Worm (Caenorhabditis elegans) whole organism, young adult: ENCODE measurements around the gene R11H6.4.
A peak's percentile ranks its signal among the peaks of the same experiment; 100 is the strongest.

ENCODE experiments used
- B0035.1 ChIP-seq: sonication (generic microtip); optimal IDR thresholded peaks from 2 replicates; lab custom pipeline; 2016; ENCODE audit warnings: missing genetic modification characterization, mild to moderate bottlenecking, missing compliant biosample characterization, missing genotype, missing genetic modification reagents
- F33H1.4 ChIP-seq: fragments of 200-800 bp; sonication (Bioruptor generic); IDR thresholded peaks from 2 replicates; pipeline ENCODE4 v1.3.6; 2022; ENCODE audit warnings: missing genetic modification reagents, missing genetic modification characterization, missing compliant biosample characterization
- F49E8.2 ChIP-seq: sonication (generic microtip); optimal IDR thresholded peaks from 3 replicates; lab custom pipeline; 2017; ENCODE audit warnings: missing genetic modification characterization, mild to moderate bottlenecking, missing compliant biosample characterization, antibody characterized with exemption, moderate library complexity; ENCODE audit not compliant: insufficient read depth
- T26A5.8 ChIP-seq: sonication (generic microtip); optimal IDR thresholded peaks from 2 replicates; lab custom pipeline; 2016; ENCODE audit warnings: missing genetic modification characterization, missing compliant biosample characterization
- Y53F4B.3 ChIP-seq: fragments of 200-800 bp; sonication (Bioruptor generic); IDR thresholded peaks from 2 replicates; pipeline ENCODE4 v1.3.6; 2022; ENCODE audit warnings: missing genetic modification reagents, missing genetic modification characterization, missing compliant biosample characterization
- Y79H2A.3 ChIP-seq: fragments of 200-800 bp; sonication (Bioruptor generic); conservative IDR thresholded peaks from 2 replicates; pipeline ENCODE4 v1.3.6; 2022; ENCODE audit warnings: missing genetic modification reagents, missing genetic modification characterization, missing compliant biosample characterization
- Y95B8A.8 ChIP-seq: fragments of 200-800 bp; sonication (Bioruptor generic); IDR thresholded peaks from 2 replicates; pipeline ENCODE4 v1.3.6; 2022; ENCODE audit warnings: missing genetic modification reagents, missing genetic modification characterization, missing compliant biosample characterization
- aptf-2 ChIP-seq: fragments of 200-800 bp; sonication (Bioruptor generic); conservative IDR thresholded peaks from 2 replicates; pipeline ENCODE4 v1.3.6; 2022; ENCODE audit warnings: missing genetic modification reagents, missing genetic modification characterization, missing compliant biosample characterization
- aptf-3 ChIP-seq: fragments of 200-800 bp; sonication (Bioruptor generic); IDR thresholded peaks from 2 replicates; pipeline ENCODE4 v1.3.6; 2022; ENCODE audit warnings: missing genetic modification characterization, missing compliant biosample characterization
- athp-1 ChIP-seq: sonication (generic microtip); optimal IDR thresholded peaks from 2 replicates; lab custom pipeline; 2017; ENCODE audit warnings: mild to moderate bottlenecking, missing genetic modification characterization, missing compliant biosample characterization
- attf-6 ChIP-seq: fragments of 200-800 bp; sonication (Bioruptor generic); IDR thresholded peaks from 2 replicates; pipeline ENCODE4 v1.3.6; 2022; ENCODE audit warnings: missing genetic modification reagents, missing genetic modification characterization, missing compliant biosample characterization
- bed-2 ChIP-seq: fragments of 200-800 bp; sonication (Bioruptor generic); IDR thresholded peaks from 2 replicates; pipeline ENCODE4 v1.3.6; 2022; ENCODE audit warnings: missing genetic modification reagents, missing genetic modification characterization, missing compliant biosample characterization
- cebp-1 ChIP-seq, 2 experiments: fragments of 200-800 bp in 1 of 2; sonication (Bioruptor generic) in 1 of 2; sonication (generic microtip) in 1 of 2; IDR thresholded peaks in 1 of 2; optimal IDR thresholded peaks in 1 of 2; 2 replicates each; pipeline versions ENCODE4 v1.3.6 to Lab custom; 2017 to 2022; ENCODE audit warnings: missing compliant biosample characterization in 2 of 2, missing genetic modification characterization in 2 of 2, mild to moderate bottlenecking in 1 of 2, missing genetic modification reagents in 1 of 2, moderate library complexity in 1 of 2
- ceh-27 ChIP-seq: fragments of 200-800 bp; sonication (Bioruptor generic); optimal IDR thresholded peaks from 2 replicates; lab custom pipeline; 2018; ENCODE audit warnings: mild to moderate bottlenecking, missing genetic modification characterization, moderate library complexity, missing compliant biosample characterization
- ceh-40 ChIP-seq: fragments of 200-800 bp; sonication (Bioruptor generic); IDR thresholded peaks from 2 replicates; pipeline ENCODE4 v1.3.6; 2022; ENCODE audit warnings: missing genetic modification characterization, missing compliant biosample characterization
- ceh-79 ChIP-seq: sonication (generic microtip); optimal IDR thresholded peaks from 2 replicates; lab custom pipeline; 2017; ENCODE audit warnings: mild to moderate bottlenecking, missing genetic modification characterization, missing compliant biosample characterization
- efl-1 ChIP-seq: fragments of 150-350 bp; optimal IDR thresholded peaks from 2 replicates; lab custom pipeline; 2014; ENCODE audit warnings: missing biosample characterization, missing genetic modification reagents, missing genetic modification characterization
- hmg-1.2 ChIP-seq: fragments of 200-800 bp; sonication (Bioruptor generic); IDR thresholded peaks from 2 replicates; pipeline ENCODE4 v1.3.6; 2022; ENCODE audit warnings: missing genetic modification reagents, missing genetic modification characterization, missing compliant biosample characterization
- hmg-20 ChIP-seq: fragments of 200-800 bp; sonication (Bioruptor generic); IDR thresholded peaks from 2 replicates; pipeline ENCODE4 v1.3.6; 2022; ENCODE audit warnings: missing genetic modification reagents, missing genetic modification characterization, missing compliant biosample characterization
- hsf-1 ChIP-seq: fragments of 200-800 bp; sonication (Bioruptor generic); IDR thresholded peaks from 2 replicates; pipeline ENCODE4 v1.3.6; 2022; ENCODE audit warnings: missing genetic modification reagents, missing genetic modification characterization, missing compliant biosample characterization
- lag-1 ChIP-seq: fragments of 200-800 bp; sonication (Bioruptor generic); IDR thresholded peaks from 2 replicates; pipeline ENCODE4 v1.3.6; 2022; ENCODE audit warnings: missing genetic modification reagents, missing genetic modification characterization, missing compliant biosample characterization
- lir-1 ChIP-seq: fragments of 200-800 bp; sonication (Bioruptor generic); conservative IDR thresholded peaks from 2 replicates; pipeline ENCODE4 v1.3.6; 2022; ENCODE audit warnings: missing genetic modification reagents, missing genetic modification characterization, missing compliant biosample characterization
- lsl-1 ChIP-seq: fragments of 200-800 bp; sonication (Bioruptor generic); optimal IDR thresholded peaks from 2 replicates; lab custom pipeline; 2018; ENCODE audit warnings: mild to moderate bottlenecking, missing genetic modification characterization, moderate library complexity, missing compliant biosample characterization
- lsy-27 ChIP-seq: sonication (generic microtip); optimal IDR thresholded peaks from 2 replicates; lab custom pipeline; 2017; ENCODE audit warnings: missing genetic modification characterization, mild to moderate bottlenecking, missing compliant biosample characterization, antibody characterized with exemption, missing genotype, borderline replicate concordance; ENCODE audit not compliant: insufficient read depth
- madf-3 ChIP-seq: fragments of 200-800 bp; sonication (Bioruptor generic); IDR thresholded peaks from 2 replicates; pipeline ENCODE4 v1.3.6; 2022; ENCODE audit warnings: missing genetic modification reagents, missing genetic modification characterization, missing compliant biosample characterization
- madf-6 ChIP-seq: fragments of 200-800 bp; sonication (Bioruptor generic); IDR thresholded peaks from 2 replicates; pipeline ENCODE4 v1.3.6; 2022; ENCODE audit warnings: missing genetic modification reagents, missing genetic modification characterization, missing compliant biosample characterization
- madf-8 ChIP-seq: fragments of 200-800 bp; sonication (Bioruptor generic); conservative IDR thresholded peaks from 2 replicates; pipeline ENCODE4 v1.3.6; 2022; ENCODE audit warnings: missing genetic modification reagents, missing genetic modification characterization, missing compliant biosample characterization
- mcd-1 ChIP-seq: fragments of 200-800 bp; sonication (Bioruptor generic); IDR thresholded peaks from 2 replicates; pipeline ENCODE4 v1.3.6; 2022; ENCODE audit warnings: missing genetic modification reagents, missing genetic modification characterization, missing compliant biosample characterization
- nfya-1 ChIP-seq: sonication (generic microtip); optimal IDR thresholded peaks from 2 replicates; lab custom pipeline; 2017; ENCODE audit warnings: antibody characterized with exemption, missing compliant biosample characterization, missing genetic modification characterization, borderline replicate concordance; ENCODE audit not compliant: insufficient read depth
- nhr-179 ChIP-seq: sonication (generic microtip); optimal IDR thresholded peaks from 2 replicates; lab custom pipeline; 2016; ENCODE audit warnings: mild to moderate bottlenecking, missing genetic modification characterization, missing compliant biosample characterization
- nhr-80 ChIP-seq: sonication (generic microtip); optimal IDR thresholded peaks from 2 replicates; lab custom pipeline; 2016; ENCODE audit warnings: missing genetic modification characterization, missing compliant biosample characterization
- nhr-90 ChIP-seq: sonication (generic microtip); optimal IDR thresholded peaks from 2 replicates; lab custom pipeline; 2016; ENCODE audit warnings: missing genotype, mild to moderate bottlenecking, missing genetic modification characterization, missing compliant biosample characterization
- pbrm-1 ChIP-seq: fragments of 200-800 bp; sonication (Bioruptor generic); IDR thresholded peaks from 2 replicates; pipeline ENCODE4 v1.3.6; 2022; ENCODE audit warnings: missing genetic modification reagents, missing genetic modification characterization, missing compliant biosample characterization
- sdz-38 ChIP-seq: sonication (generic microtip); optimal IDR thresholded peaks from 2 replicates; lab custom pipeline; 2016; ENCODE audit warnings: missing genotype, missing genetic modification characterization, missing compliant biosample characterization
- sea-2 ChIP-seq: fragments of 200-800 bp; sonication (Bioruptor generic); IDR thresholded peaks from 2 replicates; pipeline ENCODE4 v1.3.6; 2022; ENCODE audit warnings: missing genetic modification characterization, missing compliant biosample characterization
- snpc-1.3 ChIP-seq: sonication (generic microtip); optimal IDR thresholded peaks from 2 replicates; lab custom pipeline; 2017; ENCODE audit warnings: missing genetic modification characterization, mild to moderate bottlenecking, missing compliant biosample characterization, antibody characterized with exemption, moderate library complexity, missing genotype, missing genetic modification reagents; ENCODE audit not compliant: insufficient read depth
- snpc-3.4 ChIP-seq: sonication (generic microtip); optimal IDR thresholded peaks from 2 replicates; lab custom pipeline; 2017; ENCODE audit warnings: missing genetic modification characterization, mild to moderate bottlenecking, missing compliant biosample characterization, antibody characterized with exemption, moderate library complexity, missing genotype, missing genetic modification reagents
- somi-1 ChIP-seq: fragments of 200-800 bp; sonication (Bioruptor generic); optimal IDR thresholded peaks from 2 replicates; lab custom pipeline; 2018; ENCODE audit warnings: mild to moderate bottlenecking, missing genetic modification characterization, missing compliant biosample characterization
- tbp1 ChIP-seq: fragments of 200-800 bp; sonication (Bioruptor generic); optimal IDR thresholded peaks from 2 replicates; lab custom pipeline; 2018; ENCODE audit warnings: mild to moderate bottlenecking, missing genetic modification characterization, missing compliant biosample characterization
- xnd-1 ChIP-seq: sonication (generic microtip); optimal IDR thresholded peaks from 2 replicates; lab custom pipeline; 2016; ENCODE audit warnings: missing genotype, missing genetic modification reagents, missing genetic modification characterization, missing compliant biosample characterization
- ztf-26 ChIP-seq: sonication (generic microtip); optimal IDR thresholded peaks from 2 replicates; lab custom pipeline; 2017; ENCODE audit warnings: missing genetic modification characterization, missing compliant biosample characterization

Gene R11H6.4

DNA sequence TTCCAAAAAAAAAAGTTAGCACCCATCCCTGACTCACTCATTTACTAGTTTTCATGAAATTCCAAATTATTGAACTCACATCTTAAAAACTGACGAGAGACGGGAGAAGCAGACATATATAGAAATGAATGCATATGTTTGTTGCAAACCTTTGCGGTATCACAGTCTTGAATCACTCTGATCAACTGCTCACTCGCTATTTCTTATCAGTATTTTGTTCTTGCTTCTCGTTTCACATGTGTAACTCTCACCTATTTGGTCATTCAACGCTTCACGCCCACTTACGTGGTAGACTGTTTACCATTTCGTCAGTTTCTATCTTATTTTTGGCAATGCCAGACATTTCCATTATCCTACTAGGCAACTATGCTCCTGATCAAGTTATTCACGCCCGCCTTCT, 31.0 kb downstream of the R11H6.4 start, which contains the start of gene C54G10.1:
Gene C54G10.1, plus strand, starts transcription at position 333 of the 400 bp plus-strand sequence.
- 0 out of 2 replicates have a peak, but pooled peaks have one; percentile 13 for TF ChIP-seq cebp-1 (GFP tag; IDR thresholded peaks at IDR 0.05; lab: Robert Waterston, UW)
- peak; percentile 18 for TF ChIP-seq cebp-1 (tag; optimal IDR thresholded peaks at IDR 0.05; lab: Kevin White, UChicago)
- peak; percentile 89 for TF ChIP-seq nhr-80 (tag; lab: Kevin White, UChicago)
- no peak for TF ChIP-seq nfya-1 (tag; lab: Kevin White, UChicago)
- no peak for TF ChIP-seq aptf-2 (GFP tag; lab: Robert Waterston, UW)

DNA sequence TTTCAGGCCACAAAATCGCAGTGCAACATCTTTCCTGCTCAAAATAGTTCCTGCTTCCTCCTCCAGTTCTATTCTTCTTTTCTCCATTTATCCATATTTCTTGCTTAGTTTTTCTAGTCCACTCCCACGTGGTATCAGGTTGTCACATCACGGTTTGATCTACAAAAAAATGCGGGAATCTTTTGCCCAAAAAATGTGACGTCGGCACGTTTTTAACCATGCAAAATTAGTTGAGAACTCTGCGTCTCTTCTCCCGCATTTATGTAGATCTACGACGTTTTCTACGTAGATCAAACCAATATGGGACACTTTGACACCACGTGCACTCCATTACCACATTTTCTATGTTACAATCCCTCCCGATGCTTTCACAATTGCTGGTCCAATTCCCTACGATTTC, 32.3 kb downstream of the R11H6.4 start:
- TF ChIP-seq bed-2 = no peak
- peak; percentile 45 for TF ChIP-seq efl-1 (GFP tag; lab: Kevin White, UChicago)
- TF ChIP-seq xnd-1 (tag; lab: Kevin White, UChicago) = peak; percentile 21
- TF ChIP-seq F49E8.2 (tag; lab: Kevin White, UChicago) = no peak
- 0 out of 2 replicates have a peak, but pooled peaks have one; percentile 17 for TF ChIP-seq hmg-1.2
- no peak for TF ChIP-seq ztf-26 (tag; lab: Kevin White, UChicago)
- TF ChIP-seq madf-3 (GFP tag; lab: Robert Waterston, UW) = no peak
- no peak for TF ChIP-seq hmg-20 (GFP tag; lab: Robert Waterston, UW)
- TF ChIP-seq madf-8 (GFP tag; lab: Robert Waterston, UW) = peak; percentile 54; the same call in 1 of the 2 replicates
- TF ChIP-seq ceh-79 (tag; lab: Kevin White, UChicago) = no peak
- no peak for TF ChIP-seq snpc-1.3 (tag; lab: Kevin White, UChicago)
- TF ChIP-seq madf-6 (GFP tag; lab: Robert Waterston, UW) = peak; percentile 78
- TF ChIP-seq Y95B8A.8 (GFP tag; lab: Robert Waterston, UW) = no peak
- TF ChIP-seq Y53F4B.3 (GFP tag; lab: Robert Waterston, UW) = no peak
- 0 out of 2 replicates have a peak, but pooled peaks have one; percentile 28 for TF ChIP-seq F33H1.4 (GFP tag; lab: Robert Waterston, UW)

DNA sequence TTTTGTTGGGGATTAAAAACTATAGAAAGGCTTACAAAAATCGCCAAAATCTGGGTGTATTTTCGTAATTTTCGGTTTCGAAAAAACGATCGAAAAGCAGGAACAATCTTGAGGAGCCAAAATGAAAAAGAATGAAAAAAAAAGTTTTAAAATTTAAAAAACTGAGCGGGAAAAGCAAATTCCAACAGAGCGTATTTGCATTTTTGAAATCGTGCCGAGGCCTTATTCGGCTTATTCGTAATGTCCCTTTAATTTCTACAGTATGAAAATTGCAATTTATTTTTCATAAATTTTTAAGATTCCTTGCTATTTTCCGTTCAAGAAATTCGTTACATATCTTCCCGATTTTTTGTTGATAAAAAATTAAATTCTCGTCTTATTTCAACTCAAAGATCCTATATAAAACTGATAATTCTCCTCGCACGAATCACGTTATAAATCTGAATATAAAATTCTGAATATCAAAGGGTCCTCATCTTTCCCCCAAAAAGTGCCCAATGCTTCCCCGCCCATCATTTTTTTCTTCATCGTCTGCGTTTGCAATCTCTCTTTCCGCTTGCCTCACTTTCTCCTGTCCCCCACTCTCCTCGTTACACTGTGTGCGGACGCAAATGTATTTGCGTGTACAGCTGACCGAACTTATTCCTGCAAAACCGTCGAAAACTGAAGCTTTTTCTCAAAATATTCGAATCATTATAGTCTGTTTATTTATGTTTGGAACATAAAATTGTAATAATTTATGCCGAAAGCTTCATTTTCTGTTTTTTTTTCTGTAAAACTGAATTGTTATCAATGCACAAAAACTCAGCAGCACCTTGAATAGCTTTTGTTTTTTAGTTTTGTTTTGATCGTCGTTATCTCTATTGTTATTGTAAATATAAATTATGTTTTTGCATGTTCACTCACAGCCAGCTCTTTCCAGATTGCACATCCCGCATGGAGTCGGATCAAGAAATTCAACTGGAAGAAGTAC, 36.4 kb downstream of the R11H6.4 start, which contains the start of the genes rfc-1 and pmp-3:
Gene rfc-1, minus strand, starts transcription at position 163 of the 973 bp plus-strand sequence.
Gene pmp-3, plus strand, starts transcription at position 923 of the 973 bp plus-strand sequence.
- TF ChIP-seq mcd-1 (GFP tag; lab: Robert Waterston, UW) (peak; percentile 81), aptf-2 (GFP tag; lab: Robert Waterston, UW) (no peak), ceh-27 (GFP tag; lab: Kevin White, UChicago) (no peak), nhr-90 (tag; lab: Kevin White, UChicago) (no peak), nfya-1 (tag; lab: Kevin White, UChicago) (no peak), madf-3 (GFP tag; lab: Robert Waterston, UW) (no peak), sea-2 (GFP tag; lab: Robert Waterston, UW) (no peak), ceh-40 (GFP tag; lab: Robert Waterston, UW) (no peak), lsl-1 (peak; percentile 87), snpc-3.4 (no peak), somi-1 (GFP tag; lab: Kevin White, UChicago) (no peak), aptf-3 (no peak), athp-1 (tag; lab: Kevin White, UChicago) (no peak), nhr-179 (tag; lab: Kevin White, UChicago) (no peak), T26A5.8 (no peak), hsf-1 (GFP tag; lab: Robert Waterston, UW) (0 out of 2 replicates have a peak, but pooled peaks have one; percentile 33), bed-2 (no peak), lsy-27 (tag; lab: Kevin White, UChicago) (no peak), B0035.1 (tag; lab: Kevin White, UChicago) (no peak), pbrm-1 (GFP tag; lab: Robert Waterston, UW) (no peak), tbp1 (GFP tag; lab: Kevin White, UChicago) (no peak), ztf-26 (tag; lab: Kevin White, UChicago) (no peak), lir-1 (GFP tag; lab: Robert Waterston, UW) (no peak), F33H1.4 (GFP tag; lab: Robert Waterston, UW) (peak; percentile 88), attf-6 (no peak), lag-1 (GFP tag; lab: Robert Waterston, UW) (no peak), sdz-38 (no peak), Y79H2A.3 (GFP tag; lab: Robert Waterston, UW) (no peak)
